Worm (Caenorhabditis elegans): ENCODE results near the gene rpac-40.

ce11 chrV:4175624-4176023 is 23.7 kb upstream of the rpac-40 start, which contains the start of the genes coh-4 and pid-5:
- TF ChIP-seq ama-1 (optimal IDR thresholded peaks at IDR 0.05) (no peak), tra-4 (tag; optimal IDR thresholded peaks at IDR 0.05) (no peak), ets-7 (tag; optimal IDR thresholded peaks at IDR 0.05) (no peak), scrt-1 (GFP tag; IDR thresholded peaks at IDR 0.05) (no peak), tbx-11 (GFP tag; IDR thresholded peaks at IDR 0.05) (no peak), sea-1 (GFP tag; conservative IDR thresholded peaks at IDR 0.05) (no peak), flt-1 (GFP tag; IDR thresholded peaks at IDR 0.05) (no peak), hnd-1 (tag; optimal IDR thresholded peaks at IDR 0.05) (no peak), tbx-37 (GFP tag; conservative IDR thresholded peaks at IDR 0.05) (no peak), F13C5.2 (tag; optimal IDR thresholded peaks at IDR 0.05) (no peak)

Measured in whole organism, early embryonic.